Fruit fly (Drosophila melanogaster): Measurements from ENCODE around the gene CG45493.
"Not testable (repeated sequence)": the region's sequence is repeated elsewhere in the genome, so short reads cannot be mapped to it uniquely, and the experiment has no call there.

Gene CG45493

DNA sequence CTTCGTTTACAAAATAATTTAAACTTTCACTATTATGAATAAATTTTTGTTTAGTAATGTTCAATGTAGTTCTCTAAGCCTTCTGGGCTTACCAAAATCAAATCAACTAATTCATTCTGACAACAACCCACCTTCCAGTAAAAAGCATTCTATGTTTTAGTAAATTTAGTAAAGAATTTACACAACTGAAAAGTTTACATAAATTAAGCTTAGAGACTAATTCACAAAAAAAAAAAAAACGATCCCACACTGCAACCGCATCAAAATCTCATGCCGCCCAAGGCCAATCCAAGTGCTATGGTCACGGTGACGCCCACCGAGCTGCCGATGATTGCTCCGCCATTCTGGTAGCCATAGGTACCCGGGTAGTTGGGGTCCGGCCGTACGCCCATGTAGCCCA is at the start of gene CG45493:
TSS of gene CG45493 (minus strand) at position 101 of the 400 bp plus-strand sequence.
- not testable (repeated sequence) for TF ChIP-seq N, foxo, h (GFP tag; optimal IDR thresholded peaks at IDR 0.05)

DNA sequence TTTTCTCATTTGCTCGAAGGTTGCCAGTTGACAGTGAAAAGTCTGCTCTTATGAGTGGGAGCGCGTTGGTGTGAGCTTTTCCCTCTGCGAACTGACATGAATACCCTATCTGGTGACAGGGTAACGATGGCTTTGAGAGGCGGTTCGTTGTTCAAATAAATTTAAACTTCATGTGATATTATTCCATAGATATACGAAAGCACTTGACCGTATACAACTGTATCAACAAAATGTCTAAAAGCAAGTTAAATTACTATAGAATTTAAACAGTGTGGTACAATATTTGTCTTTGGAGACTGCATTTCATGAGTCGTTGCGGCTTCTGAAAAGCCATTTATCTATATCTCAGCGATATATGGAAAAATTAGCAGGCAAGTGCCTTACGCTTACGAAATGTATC is 15.5 kb upstream of the CG45493 start:
- TF ChIP-seq br (GFP tag; optimal IDR thresholded peaks at IDR 0.05) (peak; percentile 43), OdsH (GFP tag; optimal IDR thresholded peaks at IDR 0.05) (peak; percentile 40), ey (GFP tag; optimal IDR thresholded peaks at IDR 0.05) (peak; percentile 57), foxo (GFP tag; optimal IDR thresholded peaks at IDR 0.05) (peak in 1 of 2 experiments; percentile 61), Sp1 (GFP tag; optimal IDR thresholded peaks at IDR 0.05) (peak; percentile 31), Hr83 (GFP tag; optimal IDR thresholded peaks at IDR 0.05; ENCODE audit: poor library complexity, severe bottlenecking) (no peak), h (GFP tag; optimal IDR thresholded peaks at IDR 0.05) (peak; percentile 33), dsf (GFP tag; optimal IDR thresholded peaks at IDR 0.05; ENCODE audit: borderline replicate concordance) (no peak), woc (GFP tag; optimal IDR thresholded peaks at IDR 0.05) (no peak), Myc (optimal IDR thresholded peaks at IDR 0.05) (no peak), tai (GFP tag; optimal IDR thresholded peaks at IDR 0.05) (peak; percentile 18), rgr (GFP tag; optimal IDR thresholded peaks at IDR 0.05) (peak; percentile 29), psq (GFP tag; optimal IDR thresholded peaks at IDR 0.05) (peak; percentile 32), HLH106 (tag; optimal IDR thresholded peaks at IDR 0.05) (peak; percentile 32), Abd-B (GFP tag; optimal IDR thresholded peaks at IDR 0.05) (no peak), fru (GFP tag; optimal IDR thresholded peaks at IDR 0.05) (peak; percentile 49), Hnf4 (GFP tag; optimal IDR thresholded peaks at IDR 0.05) (peak; percentile 21)

DNA sequence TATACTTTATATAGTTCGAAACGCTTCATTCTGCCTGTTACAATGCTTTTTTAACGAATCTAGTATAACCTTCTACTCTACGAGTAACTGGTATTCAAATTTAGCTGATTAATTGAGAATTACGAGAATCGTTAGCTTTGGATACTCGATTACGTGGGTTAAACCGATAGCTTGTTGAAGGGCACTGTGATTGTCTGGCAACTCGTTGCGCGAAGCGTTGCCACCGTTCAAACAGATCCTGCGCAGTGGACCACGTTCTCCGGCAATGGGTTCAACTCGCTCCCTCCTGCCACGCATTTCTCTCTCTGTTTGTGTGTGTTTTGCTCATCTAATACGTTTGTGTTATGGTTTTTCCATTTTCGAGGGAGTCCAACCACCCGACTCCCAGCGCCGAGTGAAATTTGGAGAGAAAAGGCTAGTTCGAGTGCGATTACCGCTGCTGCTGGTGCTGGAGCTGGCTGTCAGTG is 12.2 kb upstream of the CG45493 start, which contains the start of gene Nep3:
TSS of gene Nep3 (plus strand) at position 417 of the 467 bp plus-strand sequence.
- TF ChIP-seq Mio (GFP tag; optimal IDR thresholded peaks at IDR 0.05) (no peak), Vsx2 (GFP tag; optimal IDR thresholded peaks at IDR 0.05; ENCODE audit: partially characterized antibody) (no peak), CG9705 (GFP tag; optimal IDR thresholded peaks at IDR 0.05) (no peak), Hr78 (GFP tag; optimal IDR thresholded peaks at IDR 0.05) (no peak), OdsH (GFP tag; optimal IDR thresholded peaks at IDR 0.05) (no peak), dsf (GFP tag; optimal IDR thresholded peaks at IDR 0.05; ENCODE audit: borderline replicate concordance) (no peak), sv (GFP tag; optimal IDR thresholded peaks at IDR 0.05) (no peak), Dif (GFP tag; optimal IDR thresholded peaks at IDR 0.05; ENCODE audit: partially characterized antibody) (no peak), dmrt93B (GFP tag; optimal IDR thresholded peaks at IDR 0.05) (no peak), Hr83 (GFP tag; optimal IDR thresholded peaks at IDR 0.05; ENCODE audit: poor library complexity, severe bottlenecking) (no peak), psq (GFP tag; optimal IDR thresholded peaks at IDR 0.05) (no peak), tai (GFP tag; optimal IDR thresholded peaks at IDR 0.05) (no peak), sage (GFP tag; optimal IDR thresholded peaks at IDR 0.05) (no peak), CG32264 (GFP tag; optimal IDR thresholded peaks at IDR 0.05) (no peak), Hnf4 (GFP tag; optimal IDR thresholded peaks at IDR 0.05) (no peak), Abd-B (GFP tag; optimal IDR thresholded peaks at IDR 0.05) (no peak), h (GFP tag; optimal IDR thresholded peaks at IDR 0.05) (no peak), CrebA (GFP tag; optimal IDR thresholded peaks at IDR 0.05; ENCODE audit: borderline replicate concordance) (no peak)

DNA sequence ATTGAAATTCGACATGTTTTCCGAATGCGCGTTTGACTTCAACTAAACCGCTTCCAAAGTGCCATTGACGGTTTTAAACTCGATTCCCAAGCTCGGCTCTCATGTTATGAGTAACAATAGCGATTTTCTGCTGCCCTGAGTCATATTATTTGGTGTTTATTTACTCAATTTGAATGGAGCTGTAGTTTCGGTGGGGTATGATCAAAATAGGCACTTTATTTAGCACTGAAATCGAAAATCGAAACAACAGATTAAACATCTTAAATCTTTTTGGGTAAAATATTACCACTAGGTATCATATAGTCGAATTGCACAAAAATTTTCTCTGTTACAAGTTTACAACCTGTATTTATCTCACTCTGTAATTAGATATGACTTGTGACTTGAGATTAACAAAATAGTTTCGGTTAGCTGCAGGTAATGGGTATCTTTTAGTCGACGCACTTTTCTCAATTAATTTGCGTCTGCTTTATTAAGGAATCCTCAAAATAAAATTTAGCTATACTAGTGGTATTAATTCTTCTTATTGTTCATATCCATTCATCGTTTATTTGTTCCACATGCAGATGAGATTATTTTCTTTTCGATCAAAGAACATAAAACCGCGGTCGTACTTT is 10.8 kb upstream of the CG45493 start, which contains the start of gene CG12655:
TSS of gene CG12655 (minus strand) at position 51 of the 617 bp plus-strand sequence.
- no peak for TF ChIP-seq foxo (GFP tag; optimal IDR thresholded peaks at IDR 0.05)
- TF ChIP-seq HLH106 (tag; optimal IDR thresholded peaks at IDR 0.05) = no peak
- TF ChIP-seq OdsH (GFP tag; optimal IDR thresholded peaks at IDR 0.05) = no peak
- no peak for TF ChIP-seq Jra (GFP tag; optimal IDR thresholded peaks at IDR 0.05)
- TF ChIP-seq dmrt93B (GFP tag; optimal IDR thresholded peaks at IDR 0.05) = no peak
- no peak for TF ChIP-seq sv (GFP tag; optimal IDR thresholded peaks at IDR 0.05)

DNA sequence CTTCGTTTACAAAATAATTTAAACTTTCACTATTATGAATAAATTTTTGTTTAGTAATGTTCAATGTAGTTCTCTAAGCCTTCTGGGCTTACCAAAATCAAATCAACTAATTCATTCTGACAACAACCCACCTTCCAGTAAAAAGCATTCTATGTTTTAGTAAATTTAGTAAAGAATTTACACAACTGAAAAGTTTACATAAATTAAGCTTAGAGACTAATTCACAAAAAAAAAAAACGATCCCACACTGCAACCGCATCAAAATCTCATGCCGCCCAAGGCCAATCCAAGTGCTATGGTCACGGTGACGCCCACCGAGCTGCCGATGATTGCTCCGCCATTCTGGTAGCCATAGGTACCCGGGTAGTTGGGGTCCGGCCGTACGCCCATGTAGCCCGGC is 9.6 kb upstream of the CG45493 start, which contains the start of gene CG43784:
TSS of gene CG43784 (minus strand) at position 101 of the 400 bp plus-strand sequence.
- TF ChIP-seq lola (GFP tag; optimal IDR thresholded peaks at IDR 0.05); rgr (GFP tag; optimal IDR thresholded peaks at IDR 0.05); Vsx2 (GFP tag; optimal IDR thresholded peaks at IDR 0.05; ENCODE audit: partially characterized antibody): not testable (repeated sequence)
